Worm (Caenorhabditis elegans) whole organism, L2 larva: ENCODE measurements around the gene B0391.14.
A peak's percentile ranks its signal among the peaks of the same experiment; 100 is the strongest.

Experiments used
- C34F6.9 ChIP-seq: fragments of 150-350 bp; optimal IDR thresholded peaks from 2 replicates; lab custom pipeline; 2014; ENCODE audit warnings: missing biosample characterization, missing genetic modification characterization
- F13H6.1 ChIP-seq: sonication (generic microtip); optimal IDR thresholded peaks from 2 replicates; lab custom pipeline; 2016; ENCODE audit warnings: missing genetic modification characterization, missing compliant biosample characterization
- R02D3.7 ChIP-seq: fragments of 150-350 bp; optimal IDR thresholded peaks from 2 replicates; lab custom pipeline; 2014; ENCODE audit warnings: missing biosample characterization, missing genetic modification characterization
- aly-2 ChIP-seq: fragments of 150-350 bp; optimal IDR thresholded peaks from 2 replicates; lab custom pipeline; 2014; ENCODE audit warnings: missing biosample characterization, missing genetic modification characterization
- ama-1 ChIP-seq: fragments of 150-350 bp; optimal IDR thresholded peaks from 2 replicates; lab custom pipeline; 2018; ENCODE audit warnings: inconsistent platforms
- blmp-1 ChIP-seq: sonication (generic microtip); optimal IDR thresholded peaks from 2 replicates; lab custom pipeline; 2017; ENCODE audit warnings: missing genetic modification characterization, mild to moderate bottlenecking, missing compliant biosample characterization, antibody characterized with exemption, moderate library complexity; ENCODE audit not compliant: insufficient read depth
- crh-2 ChIP-seq: sonication (generic microtip); optimal IDR thresholded peaks from 2 replicates; lab custom pipeline; 2017; ENCODE audit warnings: missing biosample characterization, missing genetic modification characterization
- dmd-4 ChIP-seq: sonication (generic microtip); optimal IDR thresholded peaks from 2 replicates; lab custom pipeline; 2017; ENCODE audit warnings: missing biosample characterization, missing genetic modification characterization
- elt-1 ChIP-seq: fragments of 150-350 bp; optimal IDR thresholded peaks from 2 replicates; lab custom pipeline; 2014; ENCODE audit warnings: missing biosample characterization, missing genetic modification characterization
- fos-1 ChIP-seq: fragments of 150-350 bp; optimal IDR thresholded peaks from 2 replicates; lab custom pipeline; 2014; ENCODE audit warnings: missing biosample characterization, missing genetic modification characterization
- gmeb-1 ChIP-seq: fragments of 150-350 bp; optimal IDR thresholded peaks from 2 replicates; lab custom pipeline; 2014; ENCODE audit warnings: missing biosample characterization, missing genetic modification characterization
- lin-11 ChIP-seq: fragments of 150-350 bp; sonication (generic microtip); optimal IDR thresholded peaks from 2 replicates; lab custom pipeline; 2014; ENCODE audit warnings: missing biosample characterization, missing genetic modification characterization, inconsistent platforms, mixed read lengths
- lin-13 ChIP-seq: fragments of 150-350 bp; optimal IDR thresholded peaks from 2 replicates; lab custom pipeline; 2014; ENCODE audit warnings: missing biosample characterization, missing genetic modification reagents, missing genetic modification characterization
- lsy-2 ChIP-seq, 2 experiments: fragments of 150-350 bp in 1 of 2; sonication (generic microtip) in 1 of 2; optimal IDR thresholded peaks; 2 replicates each; lab custom pipeline; 2014 to 2017; ENCODE audit warnings: missing biosample characterization in 2 of 2, missing genetic modification characterization in 2 of 2
- mab-5 ChIP-seq: fragments of 150-350 bp; optimal IDR thresholded peaks from 2 replicates; lab custom pipeline; 2014; ENCODE audit warnings: missing biosample characterization, missing genetic modification characterization
- nhr-12 ChIP-seq: fragments of 150-350 bp; optimal IDR thresholded peaks from 2 replicates; lab custom pipeline; 2014; ENCODE audit warnings: missing biosample characterization, missing genetic modification characterization
- nhr-129 ChIP-seq: fragments of 150-350 bp; optimal IDR thresholded peaks from 2 replicates; lab custom pipeline; 2014; ENCODE audit warnings: missing biosample characterization, missing genetic modification characterization
- nhr-21 ChIP-seq: fragments of 150-350 bp; optimal IDR thresholded peaks from 2 replicates; lab custom pipeline; 2014; ENCODE audit warnings: missing biosample characterization, missing genetic modification characterization
- nhr-23 ChIP-seq: fragments of 150-350 bp; optimal IDR thresholded peaks from 2 replicates; lab custom pipeline; 2014; ENCODE audit warnings: missing biosample characterization, missing genetic modification reagents, missing genetic modification characterization
- nhr-237 ChIP-seq: fragments of 150-350 bp; optimal IDR thresholded peaks from 2 replicates; lab custom pipeline; 2014; ENCODE audit warnings: missing biosample characterization, missing genetic modification characterization
- nhr-25 ChIP-seq: fragments of 150-350 bp; sonication (generic microtip); optimal IDR thresholded peaks from 3 replicates; lab custom pipeline; 2014; ENCODE audit warnings: missing biosample characterization, missing genetic modification characterization
- nhr-6 ChIP-seq: fragments of 150-350 bp; optimal IDR thresholded peaks from 2 replicates; lab custom pipeline; 2014; ENCODE audit warnings: missing biosample characterization, missing genetic modification characterization
- nhr-77 ChIP-seq: fragments of 150-350 bp; optimal IDR thresholded peaks from 2 replicates; lab custom pipeline; 2014; ENCODE audit warnings: missing biosample characterization, missing genetic modification characterization
- sma-3 ChIP-seq: sonication (generic microtip); optimal IDR thresholded peaks from 2 replicates; lab custom pipeline; 2016; ENCODE audit warnings: missing genetic modification reagents, missing genetic modification characterization, missing compliant biosample characterization
- sma-9 ChIP-seq, 2 experiments: fragments of 150-350 bp in 1 of 2; sonication (generic microtip) in 1 of 2; optimal IDR thresholded peaks; 2 replicates each; lab custom pipeline; 2014 to 2016; ENCODE audit warnings: missing genetic modification characterization in 2 of 2, mild to moderate bottlenecking in 1 of 2, missing biosample characterization in 1 of 2, missing compliant biosample characterization in 1 of 2, missing genetic modification reagents in 1 of 2, moderate library complexity in 1 of 2
- snpc-4 ChIP-seq: fragments of 150-350 bp; optimal IDR thresholded peaks from 2 replicates; lab custom pipeline; 2014; ENCODE audit warnings: missing biosample characterization, missing genetic modification characterization
- unc-55 ChIP-seq: fragments of 150-350 bp; sonication (generic microtip); optimal IDR thresholded peaks from 3 replicates; lab custom pipeline; 2014; ENCODE audit warnings: missing biosample characterization, missing genetic modification reagents, missing genetic modification characterization
- zag-1 ChIP-seq: fragments of 150-350 bp; optimal IDR thresholded peaks from 2 replicates; lab custom pipeline; 2014; ENCODE audit warnings: missing biosample characterization, missing genetic modification characterization
- ztf-11 ChIP-seq: sonication (generic microtip); optimal IDR thresholded peaks from 2 replicates; lab custom pipeline; 2017; ENCODE audit warnings: missing biosample characterization, missing genetic modification characterization
- ztf-4 ChIP-seq: fragments of 150-350 bp; optimal IDR thresholded peaks from 2 replicates; lab custom pipeline; 2014; ENCODE audit warnings: missing biosample characterization, missing genetic modification characterization

B0391.14 gene

ce11 chrV:15602253-15602652, 2.6 kb upstream of the B0391.14 start, which contains the start of gene fbxa-152:
TSS of gene fbxa-152 (minus strand) at chrV:15602353.
- TF ChIP-seq fos-1 (tag; lab: Kevin White, UChicago), result no peak
- TF ChIP-seq nhr-21 (tag; lab: Kevin White, UChicago), result no peak
- TF ChIP-seq zag-1, result no peak
- no peak for TF ChIP-seq mab-5 (tag; lab: Kevin White, UChicago)
- TF ChIP-seq sma-3 (GFP tag; lab: Kevin White, UChicago), result no peak
- no peak for TF ChIP-seq elt-1 (tag; lab: Kevin White, UChicago)
- no peak for TF ChIP-seq ama-1
- no peak for TF ChIP-seq aly-2 (tag; lab: Kevin White, UChicago)
- no peak for TF ChIP-seq lin-11 (tag; lab: Kevin White, UChicago)
- no peak for TF ChIP-seq lin-13 (GFP tag; lab: Kevin White, UChicago)
- TF ChIP-seq nhr-6 (tag; lab: Kevin White, UChicago), result no peak
- no peak for TF ChIP-seq dmd-4 (tag; lab: Kevin White, UChicago)
- TF ChIP-seq R02D3.7 (tag; lab: Kevin White, UChicago), result no peak
- TF ChIP-seq nhr-237 (tag; lab: Kevin White, UChicago), result no peak
- TF ChIP-seq, all 48 proteins: peak for 0

- no peak for TF ChIP-seq nhr-23
- TF ChIP-seq ztf-11, result no peak
- no peak for TF ChIP-seq aly-2 (tag; lab: Kevin White, UChicago)
- no peak for TF ChIP-seq gmeb-1 (tag; lab: Kevin White, UChicago)
- no peak for TF ChIP-seq snpc-4
These were observed 5.1 kb downstream of the B0391.14 start, which contains the start of gene fbxa-139 for ce11 chrV:15594573-15594972. TSS of gene fbxa-139 (minus strand) at chrV:15594673.

ce11 chrV:15590183-15590667, 9.4 kb downstream of the B0391.14 start, which contains the start of gene F28F8.7:
TSS of gene F28F8.7 (minus strand) at chrV:15590617.
- TF ChIP-seq F13H6.1 (tag; lab: Kevin White, UChicago) (peak; percentile 25), sma-3 (GFP tag; lab: Kevin White, UChicago) (peak; percentile 49), unc-55 (peak; percentile 65), lsy-2 (tag; optimal IDR thresholded peaks at IDR 0.05; lab: Kevin White, UChicago) (peak; percentile 65 to 95), nhr-129 (tag; lab: Kevin White, UChicago) (peak; percentile 7), crh-2 (tag; lab: Kevin White, UChicago) (peak; percentile 24), lin-13 (GFP tag; lab: Kevin White, UChicago) (peak; percentile 9)

ce11 chrV:15578386-15578785, 21.3 kb downstream of the B0391.14 start, which contains the start of gene F28F8.9:
TSS of gene F28F8.9 (minus strand) at chrV:15578673.
- peak; percentile 90 for TF ChIP-seq gmeb-1 (tag; lab: Kevin White, UChicago)
- peak; percentile 39 for TF ChIP-seq sma-9 (GFP tag; optimal IDR thresholded peaks at IDR 0.05; lab: Kevin White, UChicago)
- TF ChIP-seq sma-9 (tag; optimal IDR thresholded peaks at IDR 0.05; lab: Kevin White, UChicago), result no peak
- peak; percentile 32 for TF ChIP-seq crh-2 (tag; lab: Kevin White, UChicago)
- TF ChIP-seq sma-3 (GFP tag; lab: Kevin White, UChicago), result peak; percentile 4
- TF ChIP-seq C34F6.9 (tag; lab: Kevin White, UChicago), result peak; percentile 55
- peak; percentile 36 for TF ChIP-seq snpc-4
- peak; percentile 66 for TF ChIP-seq nhr-129 (tag; lab: Kevin White, UChicago)
- TF ChIP-seq R02D3.7 (tag; lab: Kevin White, UChicago), result peak; percentile 87
- peak; percentile 35 for TF ChIP-seq lin-13 (GFP tag; lab: Kevin White, UChicago)
- no peak for TF ChIP-seq F13H6.1 (tag; lab: Kevin White, UChicago)
- no peak for TF ChIP-seq ztf-4 (tag; lab: Kevin White, UChicago)
- TF ChIP-seq lsy-2 (tag; optimal IDR thresholded peaks at IDR 0.05; lab: Kevin White, UChicago), result peak in 1 of 2 experiments; percentile 74
- no peak for TF ChIP-seq nhr-21 (tag; lab: Kevin White, UChicago)
- TF ChIP-seq unc-55, result peak; percentile 62

- no peak for TF ChIP-seq nhr-12 (tag; lab: Kevin White, UChicago)
- TF ChIP-seq nhr-21 (tag; lab: Kevin White, UChicago), result no peak
- no peak for TF ChIP-seq fos-1 (tag; lab: Kevin White, UChicago)
- no peak for TF ChIP-seq elt-1 (tag; lab: Kevin White, UChicago)
- no peak for TF ChIP-seq ztf-4 (tag; lab: Kevin White, UChicago)
- TF ChIP-seq nhr-77 (tag; lab: Kevin White, UChicago), result no peak
- TF ChIP-seq blmp-1 (tag; lab: Kevin White, UChicago), result no peak
- TF ChIP-seq nhr-25 (tag; lab: Kevin White, UChicago), result peak; percentile 34
These were observed 22.2 kb downstream of the B0391.14 start, which contains the start of gene atx-3 for ce11 chrV:15577395-15577896. TSS of gene atx-3 (minus strand) at chrV:15577445.
